Worm (Caenorhabditis elegans): ENCODE measurements around the gene Y53F4B.12.

DNA sequence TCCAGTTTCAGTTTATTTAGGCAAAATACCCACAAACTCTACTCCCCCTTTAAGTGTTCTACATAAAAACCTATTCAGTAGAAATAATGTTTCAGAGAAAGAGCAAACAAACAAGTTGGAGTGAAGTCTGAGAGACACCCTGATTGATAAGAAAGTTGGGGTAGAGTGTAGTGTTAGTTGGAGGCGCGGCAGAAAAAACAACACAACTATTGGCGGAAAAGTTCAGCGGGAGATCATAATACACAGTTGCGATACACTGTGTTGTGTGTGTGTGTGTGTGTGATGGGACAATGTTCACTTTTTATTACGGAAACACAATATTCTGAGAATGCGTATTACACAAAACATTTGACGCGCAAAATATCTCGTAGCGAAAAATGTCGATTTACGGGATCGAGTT is 55.7 kb downstream of the Y53F4B.12 start:
- TF ChIP-seq dmd-6 (GFP tag; IDR thresholded peaks at IDR 0.05) (peak; percentile 75), unc-39 (tag; optimal IDR thresholded peaks at IDR 0.05) (no peak), fos-1 (tag; optimal IDR thresholded peaks at IDR 0.05) (no peak), dpl-1 (GFP tag; optimal IDR thresholded peaks at IDR 0.05) (no peak), lin-1 (GFP tag; IDR thresholded peaks at IDR 0.05) (no peak), unc-62 (GFP tag; optimal IDR thresholded peaks at IDR 0.05 in 1 of 2) (no peak), unc-62 (tag; optimal IDR thresholded peaks at IDR 0.05) (no peak), mxl-2 (GFP tag; conservative IDR thresholded peaks at IDR 0.05) (no peak), zip-2 (tag; optimal IDR thresholded peaks at IDR 0.05) (no peak)

Data from whole organism, L4 larva.